Worm (Caenorhabditis elegans) whole organism, L4 larva: ENCODE results near the gene ric-4.

Experiments used
- F49E8.2 ChIP-seq: sonication (generic microtip); optimal IDR thresholded peaks from 2 replicates; lab custom pipeline; 2016; ENCODE audit warnings: missing compliant biosample characterization, mild to moderate bottlenecking, missing genetic modification characterization, borderline replicate concordance
- Y105C5A.15 ChIP-seq: fragments of 200-800 bp; sonication (Bioruptor generic); IDR thresholded peaks from 2 replicates; pipeline ENCODE4 v1.3.6; 2022; ENCODE audit warnings: missing genetic modification characterization, missing compliant biosample characterization
- ama-1 ChIP-seq: fragments of 150-350 bp; optimal IDR thresholded peaks from 2 replicates; lab custom pipeline; 2014; ENCODE audit warnings: inconsistent platforms, mixed read lengths
- ces-1 ChIP-seq: fragments of 150-350 bp; sonication (generic microtip); optimal IDR thresholded peaks from 4 replicates; lab custom pipeline; 2014; ENCODE audit warnings: missing biosample characterization, missing genetic modification reagents, missing genetic modification characterization
- daf-12 ChIP-seq: fragments of 150-350 bp; optimal IDR thresholded peaks from 2 replicates; lab custom pipeline; 2014; ENCODE audit warnings: missing biosample characterization, missing genetic modification reagents, missing genetic modification characterization
- dmd-9 ChIP-seq: fragments of 200-800 bp; sonication (Bioruptor generic); IDR thresholded peaks from 2 replicates; pipeline ENCODE4 v1.3.6; 2022; ENCODE audit warnings: missing genetic modification reagents, missing genetic modification characterization, missing compliant biosample characterization
- dpl-1 ChIP-seq: fragments of 150-350 bp; optimal IDR thresholded peaks from 2 replicates; lab custom pipeline; 2014; ENCODE audit warnings: missing biosample characterization, missing genetic modification reagents, missing genetic modification characterization
- egl-27 ChIP-seq: sonication (generic microtip); optimal IDR thresholded peaks from 3 replicates; lab custom pipeline; 2017; ENCODE audit warnings: missing biosample characterization, missing genetic modification reagents, missing genetic modification characterization
- mdl-1 ChIP-seq, 2 experiments: fragments of 150-350 bp in 1 of 2; sonication (generic microtip) in 1 of 2; optimal IDR thresholded peaks; 2 replicates each; lab custom pipeline; 2014 to 2017; ENCODE audit warnings: missing biosample characterization in 2 of 2, missing genetic modification characterization in 2 of 2
- mxl-2 ChIP-seq: fragments of 200-800 bp; sonication (Bioruptor generic); conservative IDR thresholded peaks from 2 replicates; pipeline ENCODE4 v1.3.6; 2022; ENCODE audit warnings: missing genetic modification reagents, missing genetic modification characterization, missing compliant biosample characterization
- nhr-11 ChIP-seq: fragments of 150-350 bp; optimal IDR thresholded peaks from 2 replicates; lab custom pipeline; 2014; ENCODE audit warnings: missing biosample characterization, missing genetic modification characterization
- nhr-76 ChIP-seq: fragments of 150-350 bp; optimal IDR thresholded peaks from 2 replicates; lab custom pipeline; 2014; ENCODE audit warnings: missing biosample characterization, missing genetic modification characterization
- pqm-1 ChIP-seq: sonication (generic microtip); optimal IDR thresholded peaks from 2 replicates; lab custom pipeline; 2017; ENCODE audit warnings: missing biosample characterization, missing genetic modification characterization

DNA sequence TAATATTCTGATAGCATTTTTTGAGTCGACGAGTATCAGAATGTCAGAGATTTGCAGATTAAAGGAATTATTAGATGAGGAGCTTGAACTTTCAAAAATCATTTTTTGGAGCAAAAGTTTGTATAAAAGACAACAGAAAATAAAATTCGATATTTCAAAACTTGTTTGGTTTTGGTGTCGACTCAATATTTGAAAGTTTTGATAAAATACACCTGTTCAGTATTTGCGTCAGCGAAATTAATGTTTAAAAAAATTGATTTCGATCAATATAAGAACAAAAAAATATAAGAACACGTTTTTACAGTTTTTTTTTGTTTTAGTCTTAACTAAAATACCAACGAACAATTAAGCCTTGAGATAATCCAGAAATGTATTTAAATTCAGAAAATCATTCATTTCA is 49.5 kb downstream of the ric-4 start, which contains the start of gene C12D8.13:
- no peak for TF ChIP-seq mdl-1 (tag; optimal IDR thresholded peaks at IDR 0.05; lab: Kevin White, UChicago)
- no peak for TF ChIP-seq ces-1 (GFP tag; lab: Kevin White, UChicago)
- no peak for TF ChIP-seq mxl-2 (GFP tag; lab: Robert Waterston, UW)
- no peak for TF ChIP-seq dmd-9 (GFP tag; lab: Robert Waterston, UW)
- no peak for TF ChIP-seq daf-12 (tag; lab: Kevin White, UChicago)
- no peak for TF ChIP-seq F49E8.2 (tag; lab: Kevin White, UChicago)
- no peak for TF ChIP-seq dpl-1 (GFP tag; lab: Kevin White, UChicago)
- TF ChIP-seq pqm-1 (tag; lab: Kevin White, UChicago), result no peak
- no peak for TF ChIP-seq ama-1 (lab: Kevin White, UChicago)
- no peak for TF ChIP-seq egl-27 (tag; lab: Kevin White, UChicago)
- no peak for TF ChIP-seq nhr-76 (tag; lab: Kevin White, UChicago)
- no peak for TF ChIP-seq nhr-11 (tag; lab: Kevin White, UChicago)
- no peak for TF ChIP-seq Y105C5A.15 (GFP tag; lab: Robert Waterston, UW)
